Fruit fly (Drosophila melanogaster): Measurements from ENCODE around the gene OXA1L.
A peak's percentile ranks its signal among the peaks of the same experiment; 100 is the strongest.

OXA1L gene

DNA sequence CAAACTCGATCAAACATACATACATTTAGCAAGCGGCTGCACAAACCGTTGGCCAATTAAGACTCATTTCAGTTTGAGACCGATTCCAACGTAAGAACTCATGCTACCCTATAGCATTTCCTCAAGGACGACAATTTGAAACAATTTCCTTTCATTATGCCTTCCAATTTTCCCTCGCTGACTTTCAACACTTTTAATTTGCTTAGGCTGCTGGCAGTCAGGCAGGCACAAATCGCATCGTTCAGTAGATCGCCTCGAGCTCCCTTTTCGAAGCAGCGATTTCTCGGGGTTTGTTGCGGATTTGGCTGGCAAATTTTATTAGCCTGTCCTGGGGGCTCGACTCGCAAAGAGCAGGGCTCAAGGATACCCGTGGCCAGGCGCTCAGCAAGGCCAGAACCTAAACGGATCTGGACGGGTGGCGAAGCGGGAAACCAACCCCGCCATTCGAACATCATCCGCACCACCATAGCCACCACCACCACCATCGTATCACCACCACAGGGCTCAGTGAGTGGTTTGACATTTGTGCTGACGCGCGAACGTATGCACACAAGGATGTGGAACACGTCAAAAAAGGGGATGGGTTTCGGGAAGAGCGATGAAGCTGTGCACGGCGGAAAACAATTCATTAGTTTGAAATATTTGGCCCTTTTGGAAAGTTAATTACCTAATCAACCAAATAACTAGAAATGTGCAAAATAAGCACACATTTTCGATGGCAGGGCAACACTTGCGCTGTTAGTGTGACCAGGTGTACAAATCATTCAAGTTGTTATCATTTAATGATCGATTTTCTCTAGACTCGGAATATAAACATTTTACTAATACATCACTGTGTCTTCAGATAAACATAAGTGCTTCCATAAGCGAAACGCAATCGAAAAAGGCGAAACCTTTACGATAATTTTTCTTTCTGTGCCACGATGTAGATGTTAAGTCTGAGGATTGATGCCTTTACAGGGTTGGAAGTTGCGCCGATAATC, 41.4 kb downstream of the OXA1L start (continued):
- TF ChIP-seq Side (GFP tag; optimal IDR thresholded peaks at IDR 0.05): no peak
- TF ChIP-seq GATAe (GFP tag; conservative IDR thresholded peaks at IDR 0.05): no peak
- TF ChIP-seq CG2202 (tag; optimal IDR thresholded peaks at IDR 0.05): peak; percentile 56
- TF ChIP-seq Mrtf (GFP tag; IDR thresholded peaks at IDR 0.05): no peak
- peak; percentile 80; the same call in 1 of the 3 replicates for TF ChIP-seq CG2199 (GFP tag; IDR thresholded peaks at IDR 0.05)
- TF ChIP-seq CG7987 (GFP tag; optimal IDR thresholded peaks at IDR 0.05): no peak
- TF ChIP-seq sna (GFP tag; IDR thresholded peaks at IDR 0.05; ENCODE audit: partially characterized antibody): no peak
- TF ChIP-seq tup (GFP tag; optimal IDR thresholded peaks at IDR 0.05): no peak
- no peak for TF ChIP-seq dimm (GFP tag; IDR thresholded peaks at IDR 0.05)
- peak; percentile 26 for TF ChIP-seq Xbp1 (GFP tag; optimal IDR thresholded peaks at IDR 0.05)
- no peak for TF ChIP-seq onecut (GFP tag; IDR thresholded peaks at IDR 0.05)
- no peak for TF ChIP-seq CG18476 (GFP tag; optimal IDR thresholded peaks at IDR 0.05)
- no peak for TF ChIP-seq crp (GFP tag; optimal IDR thresholded peaks at IDR 0.05)
- TF ChIP-seq gsb-n (tag; optimal IDR thresholded peaks at IDR 0.05): peak; percentile 11
- TF ChIP-seq stwl (tag; optimal IDR thresholded peaks at IDR 0.05): peak; percentile 99
- TF ChIP-seq Awh (GFP tag; IDR thresholded peaks at IDR 0.05): no peak
- TF ChIP-seq CG16779 (GFP tag; IDR thresholded peaks at IDR 0.05): no peak
- peak; percentile 59 for TF ChIP-seq Kr (GFP tag; optimal IDR thresholded peaks at IDR 0.05)
- no peak for TF ChIP-seq toy (GFP tag; IDR thresholded peaks at IDR 0.05)
- no peak for TF ChIP-seq klu (GFP tag; IDR thresholded peaks at IDR 0.05)
- TF ChIP-seq CG9437 (GFP tag; optimal IDR thresholded peaks at IDR 0.05): no peak
- no peak for TF ChIP-seq ab (GFP tag; optimal IDR thresholded peaks at IDR 0.05)
- TF ChIP-seq CG12236 (GFP tag; optimal IDR thresholded peaks at IDR 0.05): peak; percentile 1
- no peak for TF ChIP-seq Hr78 (GFP tag; optimal IDR thresholded peaks at IDR 0.05)
- no peak for TF ChIP-seq CG4328 (GFP tag; optimal IDR thresholded peaks at IDR 0.05)
- no peak for TF ChIP-seq cas (GFP tag; IDR thresholded peaks at IDR 0.05)
- no peak for TF ChIP-seq ftz-f1 (GFP tag; optimal IDR thresholded peaks at IDR 0.05)
- TF ChIP-seq zf30C (GFP tag; optimal IDR thresholded peaks at IDR 0.05): peak; percentile 70
- TF ChIP-seq CG2889 (GFP tag; IDR thresholded peaks at IDR 0.05): no peak
- TF ChIP-seq CG17361 (GFP tag; IDR thresholded peaks at IDR 0.05): peak; percentile 82
- TF ChIP-seq CG3995 (GFP tag; optimal IDR thresholded peaks at IDR 0.05): no peak
- TF ChIP-seq al (GFP tag; IDR thresholded peaks at IDR 0.05): no peak
- peak; percentile 42 for TF ChIP-seq CG8388 (GFP tag; optimal IDR thresholded peaks at IDR 0.05)
- no peak for TF ChIP-seq corto (GFP tag; optimal IDR thresholded peaks at IDR 0.05)
- no peak for TF ChIP-seq CG11085 (GFP tag; IDR thresholded peaks at IDR 0.05)
- peak; percentile 1 for TF ChIP-seq gcm (GFP tag; optimal IDR thresholded peaks at IDR 0.05)
- TF ChIP-seq exex (tag; optimal IDR thresholded peaks at IDR 0.05): no peak
- peak; percentile 72 for TF ChIP-seq CG31441 (GFP tag; IDR thresholded peaks at IDR 0.05)
- TF ChIP-seq CG13775 (GFP tag; optimal IDR thresholded peaks at IDR 0.05): peak; percentile 38
- peak; percentile 55 for TF ChIP-seq CG33557 (GFP tag; optimal IDR thresholded peaks at IDR 0.05)
- peak; percentile 63 for TF ChIP-seq CG1603 (tag; optimal IDR thresholded peaks at IDR 0.05)
- peak; percentile 49 for TF ChIP-seq zen (tag; optimal IDR thresholded peaks at IDR 0.05)
- no peak for TF ChIP-seq mam (GFP tag; optimal IDR thresholded peaks at IDR 0.05)
- peak; percentile 26 for TF ChIP-seq PHDP (tag; optimal IDR thresholded peaks at IDR 0.05)
- TF ChIP-seq seq (GFP tag; IDR thresholded peaks at IDR 0.05): 0 out of 2 replicates have a peak, but pooled peaks have one; percentile 23
- no peak for TF ChIP-seq Stat92E (GFP tag; optimal IDR thresholded peaks at IDR 0.05)
- TF ChIP-seq danr (GFP tag; IDR thresholded peaks at IDR 0.05): no peak
- no peak for TF ChIP-seq E2f1 (GFP tag; IDR thresholded peaks at IDR 0.05)
